Fruit fly (Drosophila melanogaster) whole organism, embryonic: ENCODE data around the gene foxo.

Experiments
- BtbVII ChIP-seq: fragments of 200-800 bp; sonication (Bioruptor generic); optimal IDR thresholded peaks from 3 replicates; lab custom pipeline; 2017; ENCODE audit warnings: missing biosample characterization, mild to moderate bottlenecking, missing genetic modification characterization
- CG10321 ChIP-seq: fragments of 200-800 bp; sonication (Bioruptor generic); IDR thresholded peaks from 2 replicates; pipeline ENCODE4 v1.3.6; 2022; ENCODE audit warnings: missing biosample characterization, missing genetic modification characterization
- CG13424 ChIP-seq: fragments of 200-800 bp; sonication (Bioruptor generic); optimal IDR thresholded peaks from 2 replicates; lab custom pipeline; 2019; ENCODE audit warnings: missing biosample characterization, mild to moderate bottlenecking, missing genetic modification characterization, moderate library complexity
- CG13894 ChIP-seq: fragments of 200-800 bp; sonication (Bioruptor generic); optimal IDR thresholded peaks from 3 replicates; lab custom pipeline; 2018; ENCODE audit warnings: missing biosample characterization, mild to moderate bottlenecking, missing genetic modification characterization, moderate library complexity
- CG14441 ChIP-seq: fragments of 200-800 bp; sonication (Bioruptor generic); IDR thresholded peaks from 2 replicates; pipeline ENCODE4 v1.3.6; 2022; ENCODE audit warnings: missing biosample characterization, missing genetic modification characterization
- CG17385 ChIP-seq: fragments of 200-800 bp; sonication (Bioruptor generic); optimal IDR thresholded peaks from 3 replicates; lab custom pipeline; 2018; ENCODE audit warnings: missing biosample characterization, mild to moderate bottlenecking, missing genetic modification characterization
- CG18262 ChIP-seq: fragments of 200-800 bp; optimal IDR thresholded peaks from 3 replicates; lab custom pipeline; 2019; ENCODE audit warnings: missing biosample characterization, mild to moderate bottlenecking, missing genetic modification characterization, moderate library complexity
- CG18599 ChIP-seq: fragments of 200-800 bp; sonication (Bioruptor generic); optimal IDR thresholded peaks from 3 replicates; lab custom pipeline; 2017; ENCODE audit warnings: missing biosample characterization, missing genetic modification characterization, mild to moderate bottlenecking, moderate library complexity, missing genetic modification reagents
- CG2129 ChIP-seq: fragments of 200-800 bp; sonication (Bioruptor generic); IDR thresholded peaks from 2 replicates; pipeline ENCODE4 v1.3.6; 2022; ENCODE audit warnings: missing biosample characterization, missing genetic modification characterization; ENCODE audit not compliant: partially characterized antibody
- CG2199 ChIP-seq: fragments of 200-800 bp; sonication (Bioruptor generic); IDR thresholded peaks from 3 replicates; pipeline ENCODE4 v1.3.6; 2022; ENCODE audit warnings: missing biosample characterization, missing genetic modification characterization
- CG34224 ChIP-seq: fragments of 200-800 bp; sonication (Bioruptor generic); IDR thresholded peaks from 3 replicates; pipeline ENCODE4 v1.3.6; 2022; ENCODE audit warnings: missing biosample characterization, missing genetic modification characterization; ENCODE audit not compliant: partially characterized antibody
- CG3726 ChIP-seq: fragments of 200-800 bp; sonication (Bioruptor generic); IDR thresholded peaks from 3 replicates; pipeline ENCODE4, ENCODE4 v1.3.6; 2022; ENCODE audit warnings: missing biosample characterization, missing genetic modification characterization
- CG4360 ChIP-seq: fragments of 200-800 bp; sonication (Bioruptor generic); IDR thresholded peaks from 2 replicates; pipeline ENCODE4 v1.3.6; 2022; ENCODE audit warnings: missing biosample characterization, missing genetic modification characterization
- CG7839 ChIP-seq: fragments of 200-800 bp; sonication (Bioruptor generic); optimal IDR thresholded peaks from 3 replicates; lab custom pipeline; 2018; ENCODE audit warnings: missing biosample characterization, mild to moderate bottlenecking, missing genetic modification characterization, moderate library complexity
- CG9437 ChIP-seq: fragments of 200-800 bp; sonication (Bioruptor generic); optimal IDR thresholded peaks from 2 replicates; lab custom pipeline; 2018; ENCODE audit warnings: missing biosample characterization, mild to moderate bottlenecking, missing genetic modification characterization
- Deaf1 ChIP-seq: fragments of 200-800 bp; optimal IDR thresholded peaks from 3 replicates; lab custom pipeline; 2019; ENCODE audit warnings: missing biosample characterization, mild to moderate bottlenecking, missing genetic modification characterization, moderate library complexity
- ERR ChIP-seq: fragments of 200-800 bp; sonication (Bioruptor generic); optimal IDR thresholded peaks from 2 replicates; lab custom pipeline; 2016; ENCODE audit warnings: missing biosample characterization, missing genetic modification characterization
- Eip74EF ChIP-seq, 2 experiments: fragments of 200-800 bp in 1 of 2; fragments of >200 bp in 1 of 2; sonication (Bioruptor generic) in 1 of 2; optimal IDR thresholded peaks; 2 replicates each; lab custom pipeline; 2017 to 2019; ENCODE audit warnings: missing biosample characterization in 2 of 2, missing genetic modification characterization in 2 of 2, mild to moderate bottlenecking in 1 of 2, moderate library complexity in 1 of 2
- GATAe ChIP-seq: fragments of 200-800 bp; sonication (Bioruptor generic); conservative IDR thresholded peaks from 2 replicates; pipeline ENCODE4 v1.3.6; 2022; ENCODE audit warnings: missing biosample characterization, missing genetic modification characterization
- HLHmδ ChIP-seq: fragments of 200-800 bp; sonication (Bioruptor generic); optimal IDR thresholded peaks from 2 replicates; lab custom pipeline; 2018; ENCODE audit warnings: missing biosample characterization, mild to moderate bottlenecking, missing genetic modification characterization, moderate library complexity
- HmgZ ChIP-seq: fragments of 200-800 bp; sonication (Bioruptor generic); optimal IDR thresholded peaks from 2 replicates; lab custom pipeline; 2018; ENCODE audit warnings: missing biosample characterization, mild to moderate bottlenecking, missing genetic modification characterization
- Oli ChIP-seq: fragments of 200-800 bp; sonication (Bioruptor generic); optimal IDR thresholded peaks from 2 replicates; lab custom pipeline; 2018; ENCODE audit warnings: missing biosample characterization, mild to moderate bottlenecking, missing genetic modification characterization, moderate library complexity
- Pdp1 ChIP-seq, 2 experiments: fragments of 200-800 bp; sonication (Bioruptor generic); optimal IDR thresholded peaks; 3 replicates each; lab custom pipeline; 2016; ENCODE audit warnings: missing biosample characterization in 2 of 2, missing genetic modification characterization in 2 of 2, mild to moderate bottlenecking in 1 of 2, moderate library complexity in 1 of 2
- Ravus ChIP-seq: fragments of 200-800 bp; sonication (Bioruptor generic); IDR thresholded peaks from 2 replicates; pipeline ENCODE4 v1.3.6; 2022; ENCODE audit warnings: missing biosample characterization, missing genetic modification characterization
- Sry-β ChIP-seq: fragments of 200-800 bp; sonication (Bioruptor generic); optimal IDR thresholded peaks from 2 replicates; lab custom pipeline; 2018; ENCODE audit warnings: missing biosample characterization, mild to moderate bottlenecking, missing genetic modification characterization, moderate library complexity
- Trl ChIP-seq, 3 experiments: fragments of >200 bp in 2 of 3; fragments of 200-800 bp in 1 of 3; sonication (Bioruptor generic) in 1 of 3; optimal IDR thresholded peaks; 2 replicates in 1 of 3; 3 replicates in 2 of 3; lab custom pipeline; 2016 to 2017; ENCODE audit warnings: missing biosample characterization in 1 of 3, missing genetic modification characterization in 1 of 3
- Vsx1 ChIP-seq: fragments of 200-800 bp; sonication (Bioruptor generic); optimal IDR thresholded peaks from 2 replicates; lab custom pipeline; 2017; ENCODE audit warnings: missing biosample characterization, mild to moderate bottlenecking, missing genetic modification characterization, missing genetic modification reagents
- amos ChIP-seq: fragments of 200-800 bp; sonication (Bioruptor generic); IDR thresholded peaks from 2 replicates; pipeline ENCODE4 v1.3.6; 2022; ENCODE audit warnings: missing biosample characterization, missing genetic modification characterization; ENCODE audit not compliant: partially characterized antibody
- ase ChIP-seq: fragments of 200-800 bp; sonication (Bioruptor generic); IDR thresholded peaks from 3 replicates; pipeline ENCODE4 v1.3.6; 2022; ENCODE audit warnings: missing biosample characterization, missing genetic modification characterization
- caup ChIP-seq: fragments of 200-800 bp; sonication (Bioruptor generic); optimal IDR thresholded peaks from 3 replicates; lab custom pipeline; 2017; ENCODE audit warnings: missing biosample characterization, mild to moderate bottlenecking, missing genetic modification characterization, moderate library complexity; ENCODE audit not compliant: severe bottlenecking
- cg ChIP-seq: fragments of 200-800 bp; sonication (Bioruptor generic); optimal IDR thresholded peaks from 3 replicates; lab custom pipeline; 2019; ENCODE audit warnings: missing biosample characterization, mild to moderate bottlenecking, missing genetic modification characterization, moderate library complexity
- dm ChIP-seq: fragments of 200-800 bp; sonication (Bioruptor generic); optimal IDR thresholded peaks from 3 replicates; lab custom pipeline; 2016; ENCODE audit warnings: missing biosample characterization, missing genetic modification characterization
- emc ChIP-seq: fragments of 200-800 bp; sonication (Bioruptor generic); optimal IDR thresholded peaks from 2 replicates; lab custom pipeline; 2016; ENCODE audit warnings: missing biosample characterization, missing genetic modification characterization
- eve ChIP-seq, 2 experiments: fragments of >200 bp; optimal IDR thresholded peaks; 2 replicates each; lab custom pipeline; 2017; ENCODE audit warnings: missing biosample characterization in 2 of 2, missing genetic modification characterization in 2 of 2
- exex ChIP-seq: fragments of 200-800 bp; sonication (Bioruptor generic); optimal IDR thresholded peaks from 4 replicates; lab custom pipeline; 2018; ENCODE audit warnings: missing biosample characterization, mild to moderate bottlenecking, missing genetic modification characterization, moderate library complexity
- ftz-f1 ChIP-seq: fragments of 200-800 bp; sonication (Bioruptor generic); optimal IDR thresholded peaks from 2 replicates; lab custom pipeline; 2016; ENCODE audit warnings: missing biosample characterization, missing genetic modification characterization
- mld ChIP-seq: fragments of 200-800 bp; sonication (Bioruptor generic); IDR thresholded peaks from 3 replicates; pipeline ENCODE4 v1.3.6; 2022; ENCODE audit warnings: missing biosample characterization, missing genetic modification characterization; ENCODE audit not compliant: partially characterized antibody
- onecut ChIP-seq: fragments of 200-800 bp; sonication (Bioruptor generic); IDR thresholded peaks from 2 replicates; pipeline ENCODE4 v1.3.6; 2022; ENCODE audit warnings: missing biosample characterization, missing genetic modification characterization
- pb ChIP-seq: fragments of 200-800 bp; sonication (Bioruptor generic); optimal IDR thresholded peaks from 3 replicates; lab custom pipeline; 2016; ENCODE audit warnings: missing biosample characterization, missing genetic modification characterization
- pnt ChIP-seq: fragments of 200-800 bp; sonication (Bioruptor generic); optimal IDR thresholded peaks from 3 replicates; lab custom pipeline; 2016; ENCODE audit warnings: missing biosample characterization, missing genetic modification characterization
- ranshi ChIP-seq: fragments of 200-800 bp; sonication (Bioruptor generic); IDR thresholded peaks from 2 replicates; pipeline ENCODE4 v1.3.6; 2022; ENCODE audit warnings: missing biosample characterization, missing genetic modification characterization
- salm ChIP-seq: fragments of 200-800 bp; sonication (Bioruptor generic); optimal IDR thresholded peaks from 2 replicates; lab custom pipeline; 2018; ENCODE audit warnings: missing biosample characterization, mild to moderate bottlenecking, missing genetic modification characterization
- sens ChIP-seq: fragments of 200-800 bp; sonication (Bioruptor generic); peaks from one replicate; lab custom pipeline; 2016; ENCODE audit warnings: missing biosample characterization, missing genetic modification characterization
- slp2 ChIP-seq: fragments of 200-800 bp; sonication (Bioruptor generic); optimal IDR thresholded peaks from 2 replicates; lab custom pipeline; 2016; ENCODE audit warnings: missing biosample characterization, missing genetic modification characterization
- sqz ChIP-seq: fragments of 200-800 bp; sonication (Bioruptor generic); optimal IDR thresholded peaks from 3 replicates; lab custom pipeline; 2018; ENCODE audit warnings: missing biosample characterization, mild to moderate bottlenecking, missing genetic modification characterization
- sug ChIP-seq: fragments of 200-800 bp; optimal IDR thresholded peaks from 2 replicates; lab custom pipeline; 2019; ENCODE audit warnings: missing biosample characterization, mild to moderate bottlenecking, missing genetic modification characterization, moderate library complexity

foxo gene

DNA sequence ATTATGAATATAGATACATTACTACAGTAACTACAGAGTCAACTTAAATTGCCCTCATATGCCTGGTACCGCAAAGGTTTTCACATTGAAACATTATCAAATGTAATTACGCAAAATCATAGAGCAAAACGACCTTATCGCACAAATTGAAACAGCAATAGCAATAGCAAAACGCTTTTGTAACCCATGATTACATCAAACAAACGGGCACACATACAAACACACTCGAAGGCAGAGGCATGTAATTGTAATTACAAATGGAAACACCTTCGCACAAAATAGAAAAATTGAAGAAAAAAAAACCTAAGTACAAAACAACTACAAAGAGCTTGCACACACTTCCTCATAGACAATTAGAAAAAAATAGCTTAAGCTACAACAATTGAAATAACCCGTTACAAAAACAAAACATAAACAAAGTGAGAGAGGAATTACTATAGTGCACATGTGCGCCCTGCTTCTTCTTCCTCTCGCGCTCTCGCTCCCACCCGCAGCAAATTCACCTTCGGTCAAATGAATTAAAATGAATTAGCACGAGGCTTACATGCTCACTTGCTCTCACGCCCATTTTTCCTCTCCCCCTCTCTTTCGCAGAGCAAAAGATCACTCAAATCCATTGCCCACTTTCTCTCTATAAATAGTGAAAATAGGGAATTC lies 36.3 kb upstream of the foxo start (continued):
- TF ChIP-seq CG13424 (no peak), slp2 (no peak), BtbVII (no peak), CG3726 (GFP tag; lab: Robert Waterston, UW) (no peak), Vsx1 (GFP tag; lab: Kevin White, UChicago) (no peak), CG14441 (GFP tag; lab: Robert Waterston, UW) (peak; percentile 25; the same call in 1 of the 2 replicates), CG9437 (GFP tag; lab: Kevin White, UChicago) (no peak), dm (peak; percentile 28), CG2199 (GFP tag; lab: Robert Waterston, UW) (0 out of 3 replicates have a peak, but pooled peaks have one; percentile 21), cg (GFP tag; lab: Kevin White, UChicago) (peak; percentile 13), pnt (GFP tag; lab: Kevin White, UChicago) (no peak), sqz (GFP tag; lab: Kevin White, UChicago) (peak; percentile 60), exex (tag; lab: Kevin White, UChicago) (peak; percentile 57), CG2129 (GFP tag; lab: Robert Waterston, UW) (no peak), Trl (optimal IDR thresholded peaks at IDR 0.05; lab: Kevin White, UChicago) (peak; percentile 63 to 88), Trl (GFP tag; optimal IDR thresholded peaks at IDR 0.05; lab: Kevin White, UChicago) (no peak), Pdp1 (GFP tag; optimal IDR thresholded peaks at IDR 0.05; lab: Kevin White, UChicago) (peak in 1 of 2 experiments; percentile 89), CG4360 (0 out of 2 replicates have a peak, but pooled peaks have one; percentile 16), HLHmδ (GFP tag; lab: Kevin White, UChicago) (no peak), eve (GFP tag; optimal IDR thresholded peaks at IDR 0.05; lab: Kevin White, UChicago) (no peak), salm (tag; lab: Kevin White, UChicago) (no peak), CG18262 (tag; lab: Kevin White, UChicago) (no peak), Sry-β (GFP tag; lab: Kevin White, UChicago) (no peak)

DNA sequence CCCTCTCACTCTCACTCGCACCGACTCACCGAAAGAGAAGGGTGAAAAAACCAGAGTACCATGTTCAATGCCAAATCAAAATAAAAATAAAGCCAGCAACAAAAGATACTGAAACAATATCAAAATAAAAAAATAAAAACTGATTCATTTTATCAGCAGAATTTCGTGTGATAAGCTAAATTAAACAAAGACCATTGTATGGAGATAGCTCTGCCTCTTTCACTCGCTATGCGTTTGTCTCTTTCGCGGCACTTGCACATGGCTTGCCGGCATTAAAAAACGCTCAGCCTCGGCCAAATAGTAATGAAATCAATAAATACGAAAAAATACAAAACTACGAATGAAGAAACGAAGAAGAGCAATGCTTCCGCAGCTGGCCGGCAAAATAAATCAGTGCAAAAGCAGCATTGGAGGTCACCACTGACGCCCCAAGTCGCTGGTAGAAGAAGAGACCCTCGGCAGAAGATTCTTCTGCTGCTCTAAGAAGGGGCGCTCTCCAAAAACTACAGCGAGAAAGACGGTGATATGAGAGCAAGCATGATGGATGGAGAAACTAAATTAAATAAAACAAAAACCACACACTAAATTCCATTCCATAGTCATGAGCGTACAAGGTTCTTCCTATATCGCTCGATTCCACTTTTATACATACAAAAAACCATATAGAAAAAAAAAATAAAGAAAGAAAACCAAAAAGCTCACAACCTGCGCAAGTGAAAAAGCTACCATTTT lies 32.4 kb upstream of the foxo start:
- peak; percentile 81 for TF ChIP-seq CG10321
- no peak for TF ChIP-seq ERR
- peak; percentile 56 for TF ChIP-seq exex (tag; lab: Kevin White, UChicago)
- TF ChIP-seq sug (tag; lab: Kevin White, UChicago) = peak; percentile 47
- peak; percentile 31 for TF ChIP-seq CG18599
- peak; percentile 46 for TF ChIP-seq ftz-f1 (GFP tag; lab: Kevin White, UChicago)
- peak; percentile 72 for TF ChIP-seq CG17385 (GFP tag; lab: Kevin White, UChicago)
- TF ChIP-seq Oli (tag; lab: Kevin White, UChicago) = no peak
- 0 out of 3 replicates have a peak, but pooled peaks have one; percentile 1 for TF ChIP-seq CG34224 (GFP tag; lab: Robert Waterston, UW)
- peak; percentile 42; the same call in 1 of the 2 replicates for TF ChIP-seq GATAe
- peak; percentile 16 for TF ChIP-seq Deaf1 (tag; lab: Kevin White, UChicago)
- TF ChIP-seq caup (GFP tag; lab: Kevin White, UChicago) = no peak
- TF ChIP-seq Eip74EF (GFP tag; optimal IDR thresholded peaks at IDR 0.05; lab: Kevin White, UChicago) = peak in 1 of 2 experiments; percentile 93
- TF ChIP-seq HmgZ (tag; lab: Kevin White, UChicago) = peak; percentile 4
- TF ChIP-seq CG3726 (GFP tag; lab: Robert Waterston, UW) = no peak
- TF ChIP-seq Ravus (GFP tag; lab: Robert Waterston, UW) = no peak
- no peak for TF ChIP-seq ase
- TF ChIP-seq pb = no peak
- no peak for TF ChIP-seq emc
- peak; percentile 8 for TF ChIP-seq CG7839 (tag; lab: Kevin White, UChicago)
- 0 out of 2 replicates have a peak, but pooled peaks have one; percentile 15 for TF ChIP-seq onecut (GFP tag; lab: Robert Waterston, UW)
- peak; percentile 66 for TF ChIP-seq sens (GFP tag; lab: Kevin White, UChicago)
- TF ChIP-seq CG13894 (tag; lab: Kevin White, UChicago) = peak; percentile 68
- 0 out of 3 replicates have a peak, but pooled peaks have one; percentile 9 for TF ChIP-seq mld
- TF ChIP-seq amos = no peak
- no peak for TF ChIP-seq ranshi
